Worm (Caenorhabditis elegans): ENCODE data around the gene Y9C9A.8.
A peak's percentile ranks its signal among the peaks of the same experiment; 100 is the strongest.

Y9C9A.8 gene

DNA sequence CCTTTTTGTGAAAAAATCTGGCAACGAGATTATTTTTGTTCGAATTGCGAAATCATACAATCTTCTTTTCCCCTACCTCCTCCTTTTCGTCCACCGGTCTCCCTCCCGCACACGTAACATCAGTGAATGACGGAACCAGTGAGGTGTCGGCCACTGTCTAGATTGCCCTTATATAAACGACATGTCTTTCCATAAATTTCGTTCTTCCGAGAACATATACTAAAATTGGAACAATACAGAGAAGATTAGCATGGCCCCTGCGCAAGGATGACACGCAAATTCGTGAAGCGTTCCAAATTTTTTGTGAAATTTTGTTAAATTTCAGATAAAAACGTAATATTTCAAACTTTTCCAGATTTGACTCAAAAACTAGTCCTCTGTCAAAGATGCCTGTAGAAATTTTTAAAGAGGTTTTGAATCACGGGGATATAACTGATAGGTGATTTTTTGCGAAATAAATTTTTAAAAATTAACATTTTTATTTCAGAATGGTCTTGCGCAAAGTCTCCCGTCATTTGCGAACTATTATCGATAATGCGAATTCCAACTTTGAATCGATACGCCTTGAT lies 693 bp downstream of the Y9C9A.8 start (continued):
- TF ChIP-seq ceh-90 (tag; optimal IDR thresholded peaks at IDR 0.05) (no peak), dpl-1 (GFP tag; optimal IDR thresholded peaks at IDR 0.05) (no peak), efl-1 (optimal IDR thresholded peaks at IDR 0.05) (peak in 1 of 2 experiments; percentile 8), efl-1 (GFP tag; optimal IDR thresholded peaks at IDR 0.05 in 1 of 2) (no peak), lin-15B (tag; optimal IDR thresholded peaks at IDR 0.05) (no peak), hpl-2 (GFP tag; optimal IDR thresholded peaks at IDR 0.05) (no peak), mdl-1 (tag; optimal IDR thresholded peaks at IDR 0.05) (no peak), unc-98 (GFP tag; IDR thresholded peaks at IDR 0.05) (no peak), nhr-47 (tag; optimal IDR thresholded peaks at IDR 0.05) (peak; percentile 40), lir-3 (tag; optimal IDR thresholded peaks at IDR 0.05; ENCODE audit: poor library complexity) (no peak), snpc-4 (tag; optimal IDR thresholded peaks at IDR 0.05) (peak; percentile 96), jun-1 (tag; optimal IDR thresholded peaks at IDR 0.05) (no peak), nhr-20 (tag; optimal IDR thresholded peaks at IDR 0.05) (peak; percentile 8), pqm-1 (tag; optimal IDR thresholded peaks at IDR 0.05) (no peak), lin-13 (GFP tag; optimal IDR thresholded peaks at IDR 0.05) (no peak), ets-5 (GFP tag; IDR thresholded peaks at IDR 0.05) (no peak), grh-1 (GFP tag; IDR thresholded peaks at IDR 0.05) (0 out of 2 replicates have a peak, but pooled peaks have one; percentile 28), ceh-63 (GFP tag; optimal IDR thresholded peaks at IDR 0.05) (no peak), fos-1 (tag; optimal IDR thresholded peaks at IDR 0.05) (no peak), unc-86 (tag; optimal IDR thresholded peaks at IDR 0.05) (no peak), F16B12.6 (tag; optimal IDR thresholded peaks at IDR 0.05) (no peak), irx-1 (tag; optimal IDR thresholded peaks at IDR 0.05) (no peak), fkh-10 (GFP tag; optimal IDR thresholded peaks at IDR 0.05) (no peak), rnt-1 (tag; optimal IDR thresholded peaks at IDR 0.05) (no peak)

- TF ChIP-seq fkh-8 (tag; optimal IDR thresholded peaks at IDR 0.05) (no peak), fos-1 (tag; optimal IDR thresholded peaks at IDR 0.05) (no peak), efl-1 (optimal IDR thresholded peaks at IDR 0.05) (no peak), efl-1 (GFP tag; optimal IDR thresholded peaks at IDR 0.05 in 1 of 2) (no peak), lin-14 (GFP tag; optimal IDR thresholded peaks at IDR 0.05) (no peak), egl-27 (tag; optimal IDR thresholded peaks at IDR 0.05) (no peak), nhr-76 (tag; optimal IDR thresholded peaks at IDR 0.05) (no peak)
These were observed 4.0 kb downstream of the Y9C9A.8 start, which contains the start of gene str-153 for ce11 chrIV:4934103-4934502. Gene str-153, plus strand, starts transcription at chrIV:4934403.

- TF ChIP-seq lin-35 (GFP tag; optimal IDR thresholded peaks at IDR 0.05) (no peak), nhr-85 (tag) (no peak), fos-1 (tag; optimal IDR thresholded peaks at IDR 0.05) (no peak), elt-2 (tag; optimal IDR thresholded peaks at IDR 0.05) (peak; percentile 56)
These were observed 7.5 kb downstream of the Y9C9A.8 start, which contains the start of gene fbxa-86 for ce11 chrIV:4937647-4938046. Gene fbxa-86, minus strand, starts transcription at chrIV:4938013.

DNA sequence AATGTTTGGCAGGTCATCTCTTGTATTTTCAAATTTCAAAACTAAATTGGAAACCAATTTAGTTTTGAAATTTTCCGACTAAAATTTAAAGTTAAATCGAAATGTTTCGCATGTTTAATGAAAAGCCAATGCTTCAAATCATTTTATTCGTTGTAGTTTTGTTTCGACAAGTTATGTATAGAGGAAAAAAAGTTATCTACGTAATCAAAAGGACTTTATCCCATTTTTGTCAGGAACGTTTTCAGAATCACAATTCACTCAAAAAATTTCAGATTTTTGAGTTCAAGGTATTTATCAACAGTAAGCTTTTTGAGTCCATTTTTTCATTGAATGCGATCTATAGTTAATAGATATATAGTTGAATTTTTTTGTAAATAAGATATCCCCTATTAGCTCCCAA lies 8.5 kb downstream of the Y9C9A.8 start, which contains the start of gene str-168:
Gene str-168, plus strand, starts transcription at position 301 of the 400 bp plus-strand sequence.
- TF ChIP-seq swsn-7 (tag; optimal IDR thresholded peaks at IDR 0.05) (no peak), rnt-1 (tag; optimal IDR thresholded peaks at IDR 0.05) (no peak), ceh-82 (tag; optimal IDR thresholded peaks at IDR 0.05) (no peak), mef-2 (tag; optimal IDR thresholded peaks at IDR 0.05) (no peak), sox-4 (tag; optimal IDR thresholded peaks at IDR 0.05) (no peak), unc-98 (GFP tag; IDR thresholded peaks at IDR 0.05) (no peak), nhr-237 (tag; optimal IDR thresholded peaks at IDR 0.05) (no peak), ceh-88 (GFP tag; IDR thresholded peaks at IDR 0.05) (no peak), C34B4.2 (tag; optimal IDR thresholded peaks at IDR 0.05) (no peak), Y116A8C.19 (tag; optimal IDR thresholded peaks at IDR 0.05; ENCODE audit: borderline replicate concordance) (no peak), lin-15B (tag; optimal IDR thresholded peaks at IDR 0.05) (no peak)
